Fruit fly (Drosophila melanogaster): ENCODE results near the gene AP-1gamma.

Gene AP-1gamma

dm6 chrX:9134922-9135453 is 26.5 kb downstream of the AP-1gamma start, which contains the start of gene fend (continued):
- TF ChIP-seq CG15696 (tag; optimal IDR thresholded peaks at IDR 0.05) (peak; percentile 11), CG32767 (GFP tag; IDR thresholded peaks at IDR 0.05) (no peak), NC2β (GFP tag; optimal IDR thresholded peaks at IDR 0.05) (no peak), stwl (tag; optimal IDR thresholded peaks at IDR 0.05) (no peak), CG7271 (tag; optimal IDR thresholded peaks at IDR 0.05) (no peak), sug (tag; optimal IDR thresholded peaks at IDR 0.05) (peak; percentile 41), CG14965 (GFP tag; optimal IDR thresholded peaks at IDR 0.05; ENCODE audit: borderline replicate concordance) (no peak), sc (optimal IDR thresholded peaks at IDR 0.05) (no peak), sc (GFP tag; optimal IDR thresholded peaks at IDR 0.05) (no peak), CG12744 (GFP tag; optimal IDR thresholded peaks at IDR 0.05) (no peak), CG13894 (tag; optimal IDR thresholded peaks at IDR 0.05) (peak; percentile 25), insv (GFP tag; optimal IDR thresholded peaks at IDR 0.05) (peak in 1 of 2 experiments; percentile 68), chm (GFP tag; IDR thresholded peaks at IDR 0.05) (peak; percentile 56; the same call in 1 of the 2 replicates), CG10543 (GFP tag; optimal IDR thresholded peaks at IDR 0.05) (peak; percentile 50), CG12391 (tag; optimal IDR thresholded peaks at IDR 0.05) (peak; percentile 60), CG13296 (GFP tag; optimal IDR thresholded peaks at IDR 0.05) (peak; percentile 58), CG4360 (GFP tag; IDR thresholded peaks at IDR 0.05) (peak; percentile 4; the same call in 1 of the 2 replicates), CG2712 (tag; optimal IDR thresholded peaks at IDR 0.05) (peak; percentile 48), CG10366 (GFP tag; IDR thresholded peaks at IDR 0.05) (no peak), CG6254 (GFP tag; optimal IDR thresholded peaks at IDR 0.05) (no peak), CG15011 (GFP tag; optimal IDR thresholded peaks at IDR 0.05) (peak; percentile 34), CG17359 (tag; optimal IDR thresholded peaks at IDR 0.05) (peak; percentile 11), cwo (GFP tag; optimal IDR thresholded peaks at IDR 0.05) (peak; percentile 24), PHDP (tag; optimal IDR thresholded peaks at IDR 0.05) (peak; percentile 25), CG13424 (tag; optimal IDR thresholded peaks at IDR 0.05) (peak; percentile 61), ab (GFP tag; optimal IDR thresholded peaks at IDR 0.05) (no peak), hkb (optimal IDR thresholded peaks at IDR 0.05) (no peak), hkb (GFP tag; IDR thresholded peaks at IDR 0.05) (peak; percentile 10; the same call in 1 of the 2 replicates), Meics (GFP tag; optimal IDR thresholded peaks at IDR 0.05) (peak; percentile 53), gem (tag; optimal IDR thresholded peaks at IDR 0.05) (peak; percentile 57), row (GFP tag; IDR thresholded peaks at IDR 0.05) (peak; percentile 94), HLHmδ (GFP tag; optimal IDR thresholded peaks at IDR 0.05) (no peak), CG8281 (tag; optimal IDR thresholded peaks at IDR 0.05) (peak; percentile 8), Opbp (GFP tag; IDR thresholded peaks at IDR 0.05; ENCODE audit: partially characterized antibody) (peak; percentile 39; the same call in 1 of the 3 replicates), Atf-2 (GFP tag; optimal IDR thresholded peaks at IDR 0.05) (no peak), D19A (tag; optimal IDR thresholded peaks at IDR 0.05) (peak; percentile 42), CG3838 (GFP tag; optimal IDR thresholded peaks at IDR 0.05) (peak; percentile 83), Deaf1 (tag; optimal IDR thresholded peaks at IDR 0.05) (peak; percentile 68), Nf-YA (GFP tag; IDR thresholded peaks at IDR 0.05) (no peak), bcd (GFP tag; optimal IDR thresholded peaks at IDR 0.05) (peak; percentile 48), CG10654 (GFP tag; optimal IDR thresholded peaks at IDR 0.05) (no peak), CG18619 (GFP tag; optimal IDR thresholded peaks at IDR 0.05) (peak; percentile 45), CG33213 (GFP tag; optimal IDR thresholded peaks at IDR 0.05) (no peak), pros (GFP tag; optimal IDR thresholded peaks at IDR 0.05) (peak; percentile 22), CG16779 (GFP tag; IDR thresholded peaks at IDR 0.05) (no peak), CoRest (tag; optimal IDR thresholded peaks at IDR 0.05) (peak; percentile 60), odd (GFP tag; optimal IDR thresholded peaks at IDR 0.05) (peak; percentile 13), Antp (GFP tag; optimal IDR thresholded peaks at IDR 0.05) (no peak), crc (GFP tag; optimal IDR thresholded peaks at IDR 0.05) (no peak), E2f2 (GFP tag; IDR thresholded peaks at IDR 0.05) (peak; percentile 21; the same call in 1 of the 2 replicates)
